Worm (Caenorhabditis elegans) whole organism, mixed stage, embryonic: ENCODE results near the gene sel-1.

Experiments
- nhr-28 ChIP-seq: fragments of 150-350 bp; optimal IDR thresholded peaks from 2 replicates; lab custom pipeline; 2014; ENCODE audit warnings: missing biosample characterization, missing genetic modification characterization
- unc-62 ChIP-seq: fragments of 150-350 bp; optimal IDR thresholded peaks from 2 replicates; lab custom pipeline; 2014; ENCODE audit warnings: missing biosample characterization, missing genetic modification reagents, missing genetic modification characterization

ce11 chrV:12601835-12602234, 41.3 kb downstream of the sel-1 start:
- no peak for TF ChIP-seq unc-62 (GFP tag; lab: Kevin White, UChicago)
- no peak for TF ChIP-seq nhr-28 (tag; lab: Kevin White, UChicago)
